Fruit fly (Drosophila melanogaster) whole organism, pupa: ENCODE measurements around the gene CG13625.

Source experiments
- CG17806 ChIP-seq: fragments of 200-800 bp; sonication (Bioruptor generic); optimal IDR thresholded peaks from 2 replicates; lab custom pipeline; 2018; ENCODE audit warnings: missing biosample characterization, mild to moderate bottlenecking, missing genetic modification characterization, moderate library complexity
- Pif1A ChIP-seq: fragments of 200-800 bp; sonication (Bioruptor generic); optimal IDR thresholded peaks from 3 replicates; lab custom pipeline; 2016; ENCODE audit warnings: missing biosample characterization, missing genetic modification characterization

dm6 chr3R:24575109-24575508 is 9.9 kb downstream of the CG13625 start:
- TF ChIP-seq CG17806 (tag; lab: Kevin White, UChicago) (no peak), Pif1A (no peak)
